Fruit fly (Drosophila melanogaster): ENCODE results near the gene CG12995.

CG12995 gene

DNA sequence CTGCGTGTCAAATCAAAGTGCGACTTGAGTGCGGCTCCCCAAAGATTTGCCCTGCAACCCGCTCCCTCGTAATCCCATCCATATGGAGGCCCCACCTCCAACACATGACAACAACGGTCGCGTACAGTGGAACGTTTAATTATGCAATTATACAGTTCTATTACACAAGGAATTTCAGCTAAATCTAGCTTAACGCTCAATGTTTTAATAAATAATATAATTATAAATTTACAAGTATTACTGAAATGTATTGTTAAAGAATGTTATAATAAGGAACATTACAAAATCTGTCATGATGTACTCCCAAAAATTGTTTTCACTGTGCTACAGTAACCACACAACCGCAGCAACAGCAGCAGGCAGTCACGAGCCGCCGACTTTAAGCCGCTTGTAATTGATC, 35.7 kb downstream of the CG12995 start:
- TF ChIP-seq HLH106 (tag; optimal IDR thresholded peaks at IDR 0.05) (peak; percentile 8), CrebA (GFP tag; optimal IDR thresholded peaks at IDR 0.05; ENCODE audit: borderline replicate concordance) (no peak)

DNA sequence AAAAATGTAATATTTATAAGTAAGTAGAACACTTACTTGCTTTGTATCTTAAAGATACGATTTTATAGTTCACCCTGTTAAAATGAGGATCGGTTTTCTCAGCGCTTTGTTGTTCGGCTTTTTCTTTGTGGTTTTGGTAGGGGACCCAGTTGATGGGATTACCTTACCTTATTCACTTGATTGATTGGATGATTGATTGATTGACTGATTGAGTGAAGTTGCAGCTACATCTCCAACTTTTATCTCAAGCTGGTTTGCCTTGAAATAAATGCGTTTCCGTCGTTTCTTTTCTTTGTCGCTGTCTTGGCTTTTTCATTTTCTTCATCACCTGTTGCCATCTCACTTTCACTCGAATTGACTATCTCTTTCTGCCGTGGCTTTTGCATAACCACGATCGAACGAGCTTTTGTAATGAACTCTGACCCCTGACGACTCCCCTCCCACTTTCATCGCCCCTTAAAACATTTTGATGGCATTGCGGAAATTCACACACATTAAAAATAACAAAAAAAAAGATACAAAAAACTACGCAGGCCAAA, 37.0 kb downstream of the CG12995 start:
- TF ChIP-seq Rel (GFP tag; optimal IDR thresholded peaks at IDR 0.05) (no peak), Rel (tag; optimal IDR thresholded peaks at IDR 0.05) (no peak), lola (GFP tag; optimal IDR thresholded peaks at IDR 0.05) (no peak), Dfd (GFP tag; optimal IDR thresholded peaks at IDR 0.05) (no peak), Myc (optimal IDR thresholded peaks at IDR 0.05) (no peak), foxo (GFP tag; optimal IDR thresholded peaks at IDR 0.05) (no peak), sv (GFP tag; optimal IDR thresholded peaks at IDR 0.05) (no peak), dmrt93B (GFP tag; optimal IDR thresholded peaks at IDR 0.05) (no peak), brk (GFP tag; optimal IDR thresholded peaks at IDR 0.05) (no peak), psq (GFP tag; optimal IDR thresholded peaks at IDR 0.05) (no peak), sage (GFP tag; optimal IDR thresholded peaks at IDR 0.05) (no peak), dl (GFP tag; optimal IDR thresholded peaks at IDR 0.05; ENCODE audit: insufficient read depth in 1 of 2, partially characterized antibody in 2 of 2) (no peak), ey (GFP tag; optimal IDR thresholded peaks at IDR 0.05) (no peak), CrebA (GFP tag; optimal IDR thresholded peaks at IDR 0.05; ENCODE audit: borderline replicate concordance) (no peak), rgr (GFP tag; optimal IDR thresholded peaks at IDR 0.05) (no peak), Jra (GFP tag; optimal IDR thresholded peaks at IDR 0.05) (no peak)

DNA sequence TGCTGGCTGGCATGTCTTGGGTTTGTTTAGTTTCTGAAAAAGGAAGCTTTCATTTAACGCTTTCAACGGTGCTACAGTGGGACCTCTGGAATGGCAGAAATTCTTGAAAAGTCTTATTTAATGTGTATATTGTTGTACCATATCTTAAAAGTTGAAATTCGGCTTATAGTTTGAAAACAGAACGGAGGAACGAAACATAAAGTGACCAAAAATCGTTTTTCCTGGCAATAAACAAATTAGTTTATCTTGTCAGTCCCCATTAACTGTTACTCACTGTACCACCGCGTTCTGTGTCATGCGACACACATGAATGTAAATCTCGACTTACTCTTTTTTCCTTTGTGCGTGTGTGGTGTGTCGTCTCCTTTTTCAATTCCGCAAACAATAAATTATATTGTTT, 37.7 kb downstream of the CG12995 start:
- TF ChIP-seq br (GFP tag; optimal IDR thresholded peaks at IDR 0.05) (peak; percentile 46), CrebA (GFP tag; optimal IDR thresholded peaks at IDR 0.05; ENCODE audit: borderline replicate concordance) (no peak), pan (optimal IDR thresholded peaks at IDR 0.05) (no peak), Dif (GFP tag; optimal IDR thresholded peaks at IDR 0.05; ENCODE audit: partially characterized antibody) (no peak), psq (GFP tag; optimal IDR thresholded peaks at IDR 0.05) (no peak), foxo (GFP tag; optimal IDR thresholded peaks at IDR 0.05) (peak in 1 of 2 experiments; percentile 62), sage (GFP tag; optimal IDR thresholded peaks at IDR 0.05) (no peak), fru (GFP tag; optimal IDR thresholded peaks at IDR 0.05) (peak; percentile 40), rgr (GFP tag; optimal IDR thresholded peaks at IDR 0.05) (peak; percentile 36), Hnf4 (GFP tag; optimal IDR thresholded peaks at IDR 0.05) (peak; percentile 50), dsf (GFP tag; optimal IDR thresholded peaks at IDR 0.05; ENCODE audit: borderline replicate concordance) (no peak), ey (GFP tag; optimal IDR thresholded peaks at IDR 0.05) (peak; percentile 55), OdsH (GFP tag; optimal IDR thresholded peaks at IDR 0.05) (peak; percentile 6), Mio (GFP tag; optimal IDR thresholded peaks at IDR 0.05) (no peak), woc (GFP tag; optimal IDR thresholded peaks at IDR 0.05) (peak; percentile 52), HLH106 (tag; optimal IDR thresholded peaks at IDR 0.05) (peak; percentile 54), Rel (GFP tag; optimal IDR thresholded peaks at IDR 0.05) (no peak), Rel (tag; optimal IDR thresholded peaks at IDR 0.05) (no peak), lola (GFP tag; optimal IDR thresholded peaks at IDR 0.05) (no peak), Vsx2 (GFP tag; optimal IDR thresholded peaks at IDR 0.05; ENCODE audit: partially characterized antibody) (no peak), h (GFP tag; optimal IDR thresholded peaks at IDR 0.05) (peak; percentile 47), GATAd (GFP tag; optimal IDR thresholded peaks at IDR 0.05) (no peak), sv (GFP tag; optimal IDR thresholded peaks at IDR 0.05) (no peak), dmrt93B (GFP tag; optimal IDR thresholded peaks at IDR 0.05) (peak; percentile 18)

DNA sequence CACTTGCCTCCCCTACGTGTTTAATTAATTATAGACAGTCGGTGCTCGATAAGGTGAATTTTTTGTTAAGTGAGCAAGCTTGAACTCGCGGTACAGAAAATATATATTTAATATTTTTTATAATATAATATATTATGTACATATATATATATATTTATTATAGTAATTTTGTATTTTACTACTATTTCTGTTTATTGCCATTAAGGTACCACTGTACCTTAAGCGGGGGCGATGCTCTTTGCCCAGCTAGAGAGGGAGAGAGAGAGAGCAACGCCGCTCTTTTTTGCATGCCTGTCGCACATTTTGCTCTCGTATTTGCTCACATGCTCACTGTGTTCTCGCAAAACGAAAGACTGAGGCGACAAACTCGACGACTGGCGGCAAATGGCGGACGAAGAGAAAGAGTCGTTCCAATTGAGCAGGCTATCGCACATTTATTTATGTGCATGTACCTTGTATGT, 39.3 kb downstream of the CG12995 start:
- TF ChIP-seq jim (GFP tag; optimal IDR thresholded peaks at IDR 0.05) (no peak), Sp1 (GFP tag; optimal IDR thresholded peaks at IDR 0.05) (peak; percentile 72), ey (GFP tag; optimal IDR thresholded peaks at IDR 0.05) (no peak), fru (GFP tag; optimal IDR thresholded peaks at IDR 0.05) (peak; percentile 31), brk (GFP tag; optimal IDR thresholded peaks at IDR 0.05) (no peak), foxo (GFP tag; optimal IDR thresholded peaks at IDR 0.05) (peak in 1 of 2 experiments; percentile 57), Dif (GFP tag; optimal IDR thresholded peaks at IDR 0.05; ENCODE audit: partially characterized antibody) (peak; percentile 88), rgr (GFP tag; optimal IDR thresholded peaks at IDR 0.05) (peak; percentile 33), Rel (GFP tag; optimal IDR thresholded peaks at IDR 0.05) (no peak), Rel (tag; optimal IDR thresholded peaks at IDR 0.05) (peak; percentile 37), OdsH (GFP tag; optimal IDR thresholded peaks at IDR 0.05) (peak; percentile 3), GATAd (GFP tag; optimal IDR thresholded peaks at IDR 0.05) (no peak), woc (GFP tag; optimal IDR thresholded peaks at IDR 0.05) (no peak), CG9705 (GFP tag; optimal IDR thresholded peaks at IDR 0.05) (peak; percentile 31), CrebA (GFP tag; optimal IDR thresholded peaks at IDR 0.05; ENCODE audit: borderline replicate concordance) (peak; percentile 13), dmrt93B (GFP tag; optimal IDR thresholded peaks at IDR 0.05) (peak; percentile 21), psq (GFP tag; optimal IDR thresholded peaks at IDR 0.05) (peak; percentile 62), h (GFP tag; optimal IDR thresholded peaks at IDR 0.05) (peak; percentile 32), HLH106 (tag; optimal IDR thresholded peaks at IDR 0.05) (peak; percentile 76), dl (GFP tag; optimal IDR thresholded peaks at IDR 0.05; ENCODE audit: insufficient read depth in 1 of 2, partially characterized antibody in 2 of 2) (peak; percentile 75 to 87), Vsx2 (GFP tag; optimal IDR thresholded peaks at IDR 0.05; ENCODE audit: partially characterized antibody) (peak; percentile 69)
